Fruit fly (Drosophila melanogaster): ENCODE measurements around the gene CG32645.

Gene CG32645

dm6 chrX:13130175-13130822 is 8.7 kb upstream of the CG32645 start:
- TF ChIP-seq CG15336 (GFP tag; IDR thresholded peaks at IDR 0.05) (peak; percentile 68), Sox102F (GFP tag; optimal IDR thresholded peaks at IDR 0.05) (peak; percentile 43), net (GFP tag; optimal IDR thresholded peaks at IDR 0.05) (peak; percentile 34), fd85E (GFP tag; optimal IDR thresholded peaks at IDR 0.05) (no peak), cyc (GFP tag; optimal IDR thresholded peaks at IDR 0.05) (peak; percentile 45), acj6 (GFP tag; optimal IDR thresholded peaks at IDR 0.05) (peak; percentile 64), Lpt (GFP tag; optimal IDR thresholded peaks at IDR 0.05) (no peak), CG7368 (GFP tag; optimal IDR thresholded peaks at IDR 0.05) (peak; percentile 8), CG31627 (GFP tag; optimal IDR thresholded peaks at IDR 0.05) (peak; percentile 60), lz (GFP tag; optimal IDR thresholded peaks at IDR 0.05) (peak; percentile 32), CG6276 (GFP tag; optimal IDR thresholded peaks at IDR 0.05) (peak; percentile 70), CG32006 (GFP tag; optimal IDR thresholded peaks at IDR 0.05) (peak; percentile 82), Hr38 (GFP tag; optimal IDR thresholded peaks at IDR 0.05) (no peak), CG11294 (GFP tag; IDR thresholded peaks at IDR 0.05) (no peak), Eip93F (GFP tag; optimal IDR thresholded peaks at IDR 0.05) (no peak), achi (GFP tag; optimal IDR thresholded peaks at IDR 0.05) (peak; percentile 52), CG1621 (tag; optimal IDR thresholded peaks at IDR 0.05) (peak; percentile 46), dsx (GFP tag; optimal IDR thresholded peaks at IDR 0.05; ENCODE audit: poor library complexity, severe bottlenecking) (peak; percentile 44), CG6163 (GFP tag; IDR thresholded peaks at IDR 0.05) (0 out of 3 replicates have a peak, but pooled peaks have one; percentile 38), Sox15 (GFP tag; optimal IDR thresholded peaks at IDR 0.05) (peak; percentile 13), ss (GFP tag; optimal IDR thresholded peaks at IDR 0.05) (peak; percentile 11 to 55), CG10669 (GFP tag; optimal IDR thresholded peaks at IDR 0.05) (peak; percentile 64), fkh (GFP tag; optimal IDR thresholded peaks at IDR 0.05) (peak; percentile 34), CG8319 (GFP tag; optimal IDR thresholded peaks at IDR 0.05) (no peak), CG4318 (GFP tag; optimal IDR thresholded peaks at IDR 0.05) (peak; percentile 51), CG3919 (GFP tag; optimal IDR thresholded peaks at IDR 0.05) (peak; percentile 39), Gug (GFP tag; IDR thresholded peaks at IDR 0.05) (no peak), svp (GFP tag) (peak; percentile 27), CG8119 (GFP tag; IDR thresholded peaks at IDR 0.05) (peak; percentile 66), CG6854 (GFP tag; optimal IDR thresholded peaks at IDR 0.05) (no peak), Hr39 (GFP tag; optimal IDR thresholded peaks at IDR 0.05) (peak; percentile 38), topi (GFP tag; optimal IDR thresholded peaks at IDR 0.05) (peak; percentile 59), CG10631 (GFP tag; optimal IDR thresholded peaks at IDR 0.05) (peak; percentile 49), Smox (GFP tag; optimal IDR thresholded peaks at IDR 0.05) (peak; percentile 37), CG6808 (GFP tag; optimal IDR thresholded peaks at IDR 0.05) (peak; percentile 74), CG3032 (tag; optimal IDR thresholded peaks at IDR 0.05) (peak; percentile 63), dac (GFP tag; optimal IDR thresholded peaks at IDR 0.05) (peak; percentile 35), eg (GFP tag; IDR thresholded peaks at IDR 0.05) (peak; percentile 21; the same call in 2 of the 3 replicates), Ets96B (tag; optimal IDR thresholded peaks at IDR 0.05) (peak; percentile 65), CG8632 (GFP tag; optimal IDR thresholded peaks at IDR 0.05) (peak; percentile 58), CG11762 (GFP tag; optimal IDR thresholded peaks at IDR 0.05; ENCODE audit: insufficient read depth) (peak; percentile 13), esn (GFP tag; optimal IDR thresholded peaks at IDR 0.05) (peak; percentile 55), spab (GFP tag; optimal IDR thresholded peaks at IDR 0.05) (peak; percentile 52), CG9139 (GFP tag; optimal IDR thresholded peaks at IDR 0.05) (peak; percentile 45), Eip75B (GFP tag; optimal IDR thresholded peaks at IDR 0.05) (peak; percentile 61), fd59A (GFP tag; optimal IDR thresholded peaks at IDR 0.05) (peak; percentile 59), salr (GFP tag; optimal IDR thresholded peaks at IDR 0.05) (peak in 1 of 2 experiments; percentile 26), Met (GFP tag; optimal IDR thresholded peaks at IDR 0.05) (peak; percentile 56), pdm3 (GFP tag; optimal IDR thresholded peaks at IDR 0.05) (peak; percentile 60), OdsH (GFP tag; optimal IDR thresholded peaks at IDR 0.05) (peak; percentile 55), Ets21C (GFP tag; optimal IDR thresholded peaks at IDR 0.05) (peak; percentile 2)

All from whole organism, prepupa.